Worm (Caenorhabditis elegans): ENCODE results near the gene nhr-262.
"Not testable (repeated sequence)": the region's sequence is repeated elsewhere in the genome, so short reads cannot be mapped to it uniquely, and the experiment has no call there.

DNA sequence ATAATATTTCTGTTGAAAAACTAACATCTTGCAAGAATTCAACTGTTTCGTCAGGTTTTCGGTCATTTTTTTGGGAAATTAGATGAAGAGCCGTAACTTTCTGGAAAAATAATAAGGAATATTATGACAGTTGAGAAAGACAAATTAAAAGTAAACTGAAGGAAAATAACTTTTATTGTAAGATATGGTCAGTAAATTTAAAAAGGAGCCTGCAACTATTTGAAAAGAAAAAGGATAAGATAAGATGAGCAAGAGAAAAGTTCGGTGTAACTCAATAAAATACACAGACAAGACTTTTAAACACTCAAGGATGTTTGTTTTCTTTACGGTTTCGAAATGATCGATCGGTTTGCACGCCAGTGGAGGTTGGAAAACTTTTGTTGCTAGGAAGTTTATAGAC, 44.9 kb downstream of the nhr-262 start, which contains the start of gene fbxa-111:
- not testable (repeated sequence) for TF ChIP-seq ztf-29 (GFP tag; IDR thresholded peaks at IDR 0.05); cog-1 (tag; optimal IDR thresholded peaks at IDR 0.05); flt-1 (GFP tag; IDR thresholded peaks at IDR 0.05); ref-1 (GFP tag; conservative IDR thresholded peaks at IDR 0.05); ztf-23 (GFP tag; IDR thresholded peaks at IDR 0.05); T22C8.4 (GFP tag; IDR thresholded peaks at IDR 0.05); med-1 (GFP tag; optimal IDR thresholded peaks at IDR 0.05; ENCODE audit: insufficient read depth); tab-1 (GFP tag; IDR thresholded peaks at IDR 0.05); klf-2 (GFP tag; conservative IDR thresholded peaks at IDR 0.05)
